Worm (Caenorhabditis elegans): ENCODE results near the gene F38H4.6.

F38H4.6 gene

DNA sequence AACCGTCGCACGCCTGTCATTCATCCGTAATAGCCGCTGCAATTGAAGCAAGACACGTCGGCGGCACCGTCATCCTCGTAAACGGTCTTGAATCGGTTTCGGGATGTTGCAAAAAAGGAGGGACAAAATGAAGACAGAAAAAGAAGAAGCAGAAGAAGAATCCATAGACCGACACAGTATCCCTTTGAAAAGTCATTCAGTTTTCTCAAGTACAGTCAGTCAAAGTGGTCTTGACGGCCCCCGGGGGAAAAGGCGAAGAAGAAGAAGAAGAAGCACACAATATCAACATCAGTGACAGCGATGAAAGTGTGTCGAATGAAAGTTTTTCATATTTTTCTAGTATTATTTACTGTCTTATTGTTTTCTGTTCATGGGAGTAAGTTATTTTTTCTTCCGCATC, 30.6 kb upstream of the F38H4.6 start, which contains the start of gene cutl-27:
Gene cutl-27 (plus strand): TSS at position 301 of the 400 bp plus-strand sequence.
- no peak for TF ChIP-seq snpc-4 (tag; optimal IDR thresholded peaks at IDR 0.05)
- TF ChIP-seq rnt-1 (tag; optimal IDR thresholded peaks at IDR 0.05), result no peak
- TF ChIP-seq nhr-28 (tag; optimal IDR thresholded peaks at IDR 0.05), result no peak
- TF ChIP-seq nhr-11 (tag; optimal IDR thresholded peaks at IDR 0.05), result no peak
- no peak for TF ChIP-seq C34B4.2 (tag; optimal IDR thresholded peaks at IDR 0.05)
- no peak for TF ChIP-seq egl-13 (tag; optimal IDR thresholded peaks at IDR 0.05)
- TF ChIP-seq ztf-11 (tag; optimal IDR thresholded peaks at IDR 0.05), result no peak
- no peak for TF ChIP-seq hpl-2 (GFP tag; optimal IDR thresholded peaks at IDR 0.05)
- TF ChIP-seq ceh-88 (GFP tag; IDR thresholded peaks at IDR 0.05), result no peak
- TF ChIP-seq grh-1 (GFP tag; IDR thresholded peaks at IDR 0.05), result no peak

- TF ChIP-seq elt-3 (tag; optimal IDR thresholded peaks at IDR 0.05) (no peak), tlp-1 (tag; optimal IDR thresholded peaks at IDR 0.05) (no peak), efl-1 (optimal IDR thresholded peaks at IDR 0.05) (no peak), efl-1 (GFP tag; optimal IDR thresholded peaks at IDR 0.05 in 1 of 2) (no peak), zag-1 (tag; optimal IDR thresholded peaks at IDR 0.05) (no peak), lin-13 (GFP tag; optimal IDR thresholded peaks at IDR 0.05) (no peak), dsc-1 (tag; optimal IDR thresholded peaks at IDR 0.05) (no peak), fos-1 (tag; optimal IDR thresholded peaks at IDR 0.05) (no peak), aha-1 (tag; optimal IDR thresholded peaks at IDR 0.05) (no peak), skn-1 (tag; optimal IDR thresholded peaks at IDR 0.05) (no peak), egl-27 (tag; optimal IDR thresholded peaks at IDR 0.05) (no peak), fkh-4 (tag; optimal IDR thresholded peaks at IDR 0.05; ENCODE audit: borderline replicate concordance) (no peak), ceh-8 (GFP tag; optimal IDR thresholded peaks at IDR 0.05) (no peak), pag-3 (tag; optimal IDR thresholded peaks at IDR 0.05; ENCODE audit: borderline replicate concordance, insufficient read depth) (no peak), mab-9 (GFP tag; IDR thresholded peaks at IDR 0.05) (no peak), jun-1 (tag; optimal IDR thresholded peaks at IDR 0.05) (no peak), vab-15 (tag; optimal IDR thresholded peaks at IDR 0.05) (no peak), nhr-71 (tag; optimal IDR thresholded peaks at IDR 0.05) (no peak)
Measured at ce11 chrIV:11877674-11878073, 30.0 kb upstream of the F38H4.6 start, which contains the start of gene pph-2. TSS of gene pph-2 (minus strand) at chrIV:11877774.

ce11 chrIV:11871898-11872297, 24.2 kb upstream of the F38H4.6 start:
- TF ChIP-seq ets-5 (GFP tag; IDR thresholded peaks at IDR 0.05), result no peak
- TF ChIP-seq nhr-47 (tag; optimal IDR thresholded peaks at IDR 0.05), result no peak
- TF ChIP-seq unc-86 (tag; optimal IDR thresholded peaks at IDR 0.05), result peak; percentile 43
- TF ChIP-seq pqm-1 (tag; optimal IDR thresholded peaks at IDR 0.05), result no peak
- TF ChIP-seq aha-1 (tag; optimal IDR thresholded peaks at IDR 0.05), result no peak
- TF ChIP-seq unc-98 (GFP tag; IDR thresholded peaks at IDR 0.05), result no peak
- peak; percentile 33 for TF ChIP-seq lin-14 (GFP tag; optimal IDR thresholded peaks at IDR 0.05)
- no peak for TF ChIP-seq mab-9 (GFP tag; IDR thresholded peaks at IDR 0.05)
- no peak for TF ChIP-seq unc-62 (GFP tag; optimal IDR thresholded peaks at IDR 0.05)
- TF ChIP-seq blmp-1 (tag; optimal IDR thresholded peaks at IDR 0.05), result no peak
- no peak for TF ChIP-seq dpl-1 (GFP tag; optimal IDR thresholded peaks at IDR 0.05)
- no peak for TF ChIP-seq ama-1 (optimal IDR thresholded peaks at IDR 0.05)
- peak; percentile 25 for TF ChIP-seq ceh-63 (GFP tag; optimal IDR thresholded peaks at IDR 0.05)
- no peak for TF ChIP-seq sox-4 (tag; optimal IDR thresholded peaks at IDR 0.05)
- TF ChIP-seq lir-3 (tag; optimal IDR thresholded peaks at IDR 0.05; ENCODE audit: poor library complexity), result no peak
